Worm (Caenorhabditis elegans) whole organism, L2 larva: Measurements from ENCODE around the gene F13H10.8.

Experiments
- ama-1 ChIP-seq: fragments of 150-350 bp; optimal IDR thresholded peaks from 2 replicates; lab custom pipeline; 2018; ENCODE audit warnings: inconsistent platforms
- dmd-4 ChIP-seq: sonication (generic microtip); optimal IDR thresholded peaks from 2 replicates; lab custom pipeline; 2017; ENCODE audit warnings: missing biosample characterization, missing genetic modification characterization
- fos-1 ChIP-seq: fragments of 150-350 bp; optimal IDR thresholded peaks from 2 replicates; lab custom pipeline; 2014; ENCODE audit warnings: missing biosample characterization, missing genetic modification characterization
- nhr-10 ChIP-seq: sonication (generic microtip); optimal IDR thresholded peaks from 2 replicates; lab custom pipeline; 2017; ENCODE audit warnings: missing biosample characterization, missing genetic modification characterization
- sem-4 ChIP-seq: fragments of 150-350 bp; optimal IDR thresholded peaks from 2 replicates; lab custom pipeline; 2014; ENCODE audit warnings: missing biosample characterization, missing genetic modification reagents, missing genetic modification characterization
- skn-1 ChIP-seq: sonication (generic microtip); optimal IDR thresholded peaks from 2 replicates; lab custom pipeline; 2017; ENCODE audit warnings: missing biosample characterization, missing genetic modification characterization
- snpc-4 ChIP-seq: fragments of 150-350 bp; optimal IDR thresholded peaks from 2 replicates; lab custom pipeline; 2014; ENCODE audit warnings: missing biosample characterization, missing genetic modification characterization
- ztf-11 ChIP-seq: sonication (generic microtip); optimal IDR thresholded peaks from 2 replicates; lab custom pipeline; 2017; ENCODE audit warnings: missing biosample characterization, missing genetic modification characterization

ce11 chrIV:11009928-11010327 lies 10.4 kb upstream of the F13H10.8 start:
- no peak for TF ChIP-seq ama-1
- TF ChIP-seq dmd-4 (tag; lab: Kevin White, UChicago), result no peak
- no peak for TF ChIP-seq fos-1 (tag; lab: Kevin White, UChicago)
- TF ChIP-seq ztf-11 (tag; lab: Kevin White, UChicago), result no peak
- no peak for TF ChIP-seq skn-1
- TF ChIP-seq sem-4 (tag; lab: Kevin White, UChicago), result no peak
- TF ChIP-seq nhr-10 (tag; lab: Kevin White, UChicago), result no peak
- TF ChIP-seq snpc-4 (tag; lab: Kevin White, UChicago), result no peak
